Fruit fly (Drosophila melanogaster) whole organism, wandering third instar larva: ENCODE results near the gene schuy.

ENCODE experiments used
- Abd-B ChIP-seq: fragments of >200 bp; optimal IDR thresholded peaks from 2 replicates; lab custom pipeline; 2017; ENCODE audit warnings: missing biosample characterization, missing genetic modification characterization
- Hr78 ChIP-seq: fragments of >200 bp; optimal IDR thresholded peaks from 2 replicates; lab custom pipeline; 2017; ENCODE audit warnings: missing biosample characterization, missing genetic modification characterization
- Mio ChIP-seq: sonication (Bioruptor generic); optimal IDR thresholded peaks from 2 replicates; lab custom pipeline; 2016; ENCODE audit warnings: missing biosample characterization, missing genetic modification characterization
- Myc ChIP-seq: fragments of >200 bp; optimal IDR thresholded peaks from 2 replicates; lab custom pipeline; 2017
- Vsx2 ChIP-seq: fragments of 200-300, 225-300 bp; sonication (Bioruptor generic); optimal IDR thresholded peaks from 2 replicates; lab custom pipeline; 2018; ENCODE audit warnings: missing biosample characterization, missing genetic modification characterization; ENCODE audit not compliant: partially characterized antibody
- dsf ChIP-seq: sonication (Bioruptor generic); optimal IDR thresholded peaks from 2 replicates; lab custom pipeline; 2016; ENCODE audit warnings: missing biosample characterization, missing genetic modification characterization, borderline replicate concordance
- h ChIP-seq: fragments of 200-800 bp; sonication (Bioruptor generic); optimal IDR thresholded peaks from 3 replicates; lab custom pipeline; 2016; ENCODE audit warnings: missing biosample characterization, mild to moderate bottlenecking, missing genetic modification characterization
- pan ChIP-seq: fragments of >200 bp; optimal IDR thresholded peaks from 2 replicates; lab custom pipeline; 2017
- woc ChIP-seq: sonication (Bioruptor generic); optimal IDR thresholded peaks from 2 replicates; lab custom pipeline; 2016; ENCODE audit warnings: missing biosample characterization, mild to moderate bottlenecking, missing genetic modification characterization

DNA sequence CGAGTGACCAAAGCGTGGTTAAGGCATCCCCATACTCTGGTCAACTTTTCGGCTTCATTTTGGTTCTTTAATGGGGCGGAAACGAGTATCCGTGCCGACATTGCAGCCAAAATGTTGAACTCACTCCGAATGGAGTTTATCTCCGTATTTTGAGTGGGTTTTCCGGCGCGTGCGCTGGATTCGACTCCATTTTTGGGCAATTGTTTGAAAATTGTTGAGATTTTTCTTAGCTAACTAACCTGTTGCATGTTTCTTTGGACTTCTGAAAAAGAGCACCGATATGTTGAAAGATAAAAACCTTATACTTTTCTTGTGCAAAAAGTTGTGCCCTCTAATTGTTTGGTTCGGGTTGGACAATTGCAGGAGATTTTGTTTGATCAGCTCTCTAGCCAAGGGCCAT lies 50.7 kb downstream of the schuy start:
- TF ChIP-seq Vsx2 (GFP tag; lab: Kevin White, UChicago) (peak; percentile 6), Hr78 (GFP tag; lab: Kevin White, UChicago) (no peak), woc (GFP tag; lab: Kevin White, UChicago) (no peak), h (no peak), Myc (lab: Kevin White, UChicago) (no peak), Abd-B (GFP tag; lab: Kevin White, UChicago) (no peak), Mio (GFP tag; lab: Kevin White, UChicago) (no peak), pan (no peak), dsf (GFP tag; lab: Kevin White, UChicago) (no peak)
